Worm (Caenorhabditis elegans): ENCODE results near the gene F42H10.2.

ce11 chrIII:8449160-8449807 is 41.1 kb upstream of the F42H10.2 start, which contains the start of gene mrpl-32:
- no peak for TF ChIP-seq R02D3.7 (tag; optimal IDR thresholded peaks at IDR 0.05)
- no peak for TF ChIP-seq nhr-6 (tag; optimal IDR thresholded peaks at IDR 0.05)
- no peak for TF ChIP-seq nhr-237 (tag; optimal IDR thresholded peaks at IDR 0.05)
- no peak for TF ChIP-seq fos-1 (tag; optimal IDR thresholded peaks at IDR 0.05)
- TF ChIP-seq lin-39 (tag; optimal IDR thresholded peaks at IDR 0.05) = no peak
- TF ChIP-seq ztf-11 (tag; optimal IDR thresholded peaks at IDR 0.05) = no peak
- TF ChIP-seq lsy-2 (tag; optimal IDR thresholded peaks at IDR 0.05) = peak in 1 of 2 experiments; percentile 67
- no peak for TF ChIP-seq unc-39 (tag; optimal IDR thresholded peaks at IDR 0.05)
- TF ChIP-seq sma-3 (GFP tag; optimal IDR thresholded peaks at IDR 0.05) = no peak
- no peak for TF ChIP-seq elt-3 (tag; optimal IDR thresholded peaks at IDR 0.05)
- no peak for TF ChIP-seq ceh-82 (tag; optimal IDR thresholded peaks at IDR 0.05)
- TF ChIP-seq lin-13 (GFP tag; optimal IDR thresholded peaks at IDR 0.05) = peak; percentile 33

All from whole organism, L2 larva.